Fruit fly (Drosophila melanogaster) whole organism, prepupa: ENCODE results near the gene squ.

Experiments used
- CG10631 ChIP-seq: fragments of 200-800 bp; sonication (Bioruptor generic); optimal IDR thresholded peaks from 2 replicates; lab custom pipeline; 2016; ENCODE audit warnings: missing biosample characterization, missing genetic modification characterization
- CG10669 ChIP-seq: fragments of 200-800 bp; sonication (Bioruptor generic); optimal IDR thresholded peaks from 3 replicates; lab custom pipeline; 2018; ENCODE audit warnings: missing biosample characterization, mild to moderate bottlenecking, missing genetic modification characterization, moderate library complexity
- CG11902 ChIP-seq: fragments of 200-800 bp; sonication (Bioruptor generic); optimal IDR thresholded peaks from 3 replicates; lab custom pipeline; 2016; ENCODE audit warnings: missing biosample characterization, missing genetic modification characterization
- CG1621 ChIP-seq: fragments of 200-800 bp; sonication (Bioruptor generic); optimal IDR thresholded peaks from 3 replicates; lab custom pipeline; 2018; ENCODE audit warnings: missing biosample characterization, mild to moderate bottlenecking, missing genetic modification characterization
- CG16779 ChIP-seq: fragments of 200-800 bp; sonication (Bioruptor generic); optimal IDR thresholded peaks from 3 replicates; lab custom pipeline; 2017; ENCODE audit warnings: missing biosample characterization, mild to moderate bottlenecking, missing genetic modification characterization
- CG3032 ChIP-seq: fragments of 200-800 bp; optimal IDR thresholded peaks from 2 replicates; lab custom pipeline; 2019; ENCODE audit warnings: missing biosample characterization, mild to moderate bottlenecking, missing genetic modification characterization, moderate library complexity
- CG32006 ChIP-seq: fragments of 200-800 bp; sonication (Bioruptor generic); optimal IDR thresholded peaks from 3 replicates; lab custom pipeline; 2017; ENCODE audit warnings: missing biosample characterization, mild to moderate bottlenecking, missing genetic modification characterization
- CG34406 ChIP-seq: fragments of 200-800 bp; sonication (Bioruptor generic); optimal IDR thresholded peaks from 3 replicates; lab custom pipeline; 2016; ENCODE audit warnings: missing biosample characterization, missing genetic modification characterization
- CG3919 ChIP-seq: fragments of 200-800 bp; sonication (Bioruptor generic); optimal IDR thresholded peaks from 3 replicates; lab custom pipeline; 2016; ENCODE audit warnings: missing biosample characterization, missing genetic modification characterization
- CG6792 ChIP-seq: fragments of 200-800 bp; sonication (Bioruptor generic); optimal IDR thresholded peaks from 3 replicates; lab custom pipeline; 2016; ENCODE audit warnings: missing biosample characterization, missing genetic modification characterization
- CG6808 ChIP-seq: fragments of 200-800 bp; sonication (Bioruptor generic); optimal IDR thresholded peaks from 3 replicates; lab custom pipeline; 2017; ENCODE audit warnings: missing biosample characterization, missing genetic modification characterization, mild to moderate bottlenecking, moderate library complexity, missing genetic modification reagents
- CG6854 ChIP-seq: fragments of 200-800 bp; sonication (Bioruptor generic); optimal IDR thresholded peaks from 2 replicates; lab custom pipeline; 2017; ENCODE audit warnings: missing biosample characterization, mild to moderate bottlenecking, missing genetic modification characterization
- CG7368 ChIP-seq: fragments of 200-800 bp; sonication (Bioruptor generic); optimal IDR thresholded peaks from 3 replicates; lab custom pipeline; 2016; ENCODE audit warnings: missing biosample characterization, missing genetic modification characterization
- CG8119 ChIP-seq: fragments of 200-800 bp; sonication (Bioruptor generic); IDR thresholded peaks from 3 replicates; pipeline ENCODE4 v1.3.6; 2022; ENCODE audit warnings: missing biosample characterization, missing genetic modification characterization
- CG8319 ChIP-seq: fragments of 200-800 bp; sonication (Bioruptor generic); optimal IDR thresholded peaks from 3 replicates; lab custom pipeline; 2016; ENCODE audit warnings: missing biosample characterization, missing genetic modification characterization
- CG8632 ChIP-seq: fragments of 200-800 bp; sonication (Bioruptor generic); optimal IDR thresholded peaks from 3 replicates; lab custom pipeline; 2016; ENCODE audit warnings: missing biosample characterization, missing genetic modification characterization
- CG9139 ChIP-seq: fragments of 200-800 bp; sonication (Bioruptor generic); optimal IDR thresholded peaks from 3 replicates; lab custom pipeline; 2017; ENCODE audit warnings: missing biosample characterization, mild to moderate bottlenecking, missing genetic modification characterization
- Eip75B ChIP-seq: fragments of 200-800 bp; sonication (Bioruptor generic); optimal IDR thresholded peaks from 3 replicates; lab custom pipeline; 2016; ENCODE audit warnings: missing biosample characterization, missing genetic modification characterization
- Eip78C ChIP-seq: fragments of 200-800 bp; sonication (Bioruptor generic); peaks from one replicate; lab custom pipeline; 2016; ENCODE audit warnings: missing biosample characterization, missing genetic modification characterization
- Eip93F ChIP-seq: fragments of 200-800 bp; sonication (Bioruptor generic); optimal IDR thresholded peaks from 2 replicates; lab custom pipeline; 2016; ENCODE audit warnings: missing biosample characterization, mild to moderate bottlenecking, missing genetic modification characterization
- Ets21C ChIP-seq: fragments of 200-800 bp; sonication (Bioruptor generic); optimal IDR thresholded peaks from 3 replicates; lab custom pipeline; 2016; ENCODE audit warnings: missing biosample characterization, missing genetic modification characterization
- Ets96B ChIP-seq: fragments of 200-800 bp; optimal IDR thresholded peaks from 2 replicates; lab custom pipeline; 2019; ENCODE audit warnings: missing biosample characterization, mild to moderate bottlenecking, missing genetic modification characterization, moderate library complexity
- Gug ChIP-seq: fragments of 200-800 bp; sonication (Bioruptor generic); IDR thresholded peaks from 2 replicates; pipeline ENCODE4 v1.3.6; 2022; ENCODE audit warnings: missing biosample characterization, missing genetic modification characterization
- Hr38 ChIP-seq: sonication (Bioruptor generic); optimal IDR thresholded peaks from 2 replicates; lab custom pipeline; 2016; ENCODE audit warnings: missing biosample characterization, missing genetic modification characterization
- Hr39 ChIP-seq: fragments of 200-800 bp; sonication (Bioruptor generic); optimal IDR thresholded peaks from 2 replicates; lab custom pipeline; 2016; ENCODE audit warnings: missing biosample characterization, missing genetic modification characterization
- Hr4 ChIP-seq: fragments of 200-800 bp; sonication (Bioruptor generic); optimal IDR thresholded peaks from 3 replicates; lab custom pipeline; 2016; ENCODE audit warnings: missing biosample characterization, missing genetic modification characterization
- Lpt ChIP-seq: fragments of 200-800 bp; sonication (Bioruptor generic); optimal IDR thresholded peaks from 3 replicates; lab custom pipeline; 2016; ENCODE audit warnings: missing biosample characterization, missing genetic modification characterization
- Met ChIP-seq: fragments of 200-800 bp; sonication (Bioruptor generic); optimal IDR thresholded peaks from 3 replicates; lab custom pipeline; 2016; ENCODE audit warnings: missing biosample characterization, missing genetic modification characterization
- OdsH ChIP-seq: fragments of 200-800 bp; sonication (Bioruptor generic); optimal IDR thresholded peaks from 3 replicates; lab custom pipeline; 2016; ENCODE audit warnings: missing biosample characterization, missing genetic modification characterization
- Sox14 ChIP-seq: fragments of 200-800 bp; sonication (Bioruptor generic); optimal IDR thresholded peaks from 3 replicates; lab custom pipeline; 2016; ENCODE audit warnings: missing biosample characterization, missing genetic modification characterization
- achi ChIP-seq: fragments of 200-800 bp; sonication (Bioruptor generic); optimal IDR thresholded peaks from 3 replicates; lab custom pipeline; 2016; ENCODE audit warnings: missing biosample characterization, missing genetic modification characterization
- acj6 ChIP-seq: fragments of 200-800 bp; sonication (Bioruptor generic); optimal IDR thresholded peaks from 3 replicates; lab custom pipeline; 2016; ENCODE audit warnings: missing biosample characterization, missing genetic modification characterization
- cyc ChIP-seq: fragments of 200-800 bp; sonication (Bioruptor generic); optimal IDR thresholded peaks from 3 replicates; lab custom pipeline; 2016; ENCODE audit warnings: missing biosample characterization, missing genetic modification characterization
- dac ChIP-seq: fragments of 200-800 bp; sonication (Bioruptor generic); optimal IDR thresholded peaks from 2 replicates; lab custom pipeline; 2017; ENCODE audit warnings: missing biosample characterization, mild to moderate bottlenecking, missing genetic modification characterization
- dsx ChIP-seq: fragments of 200-800 bp; optimal IDR thresholded peaks from 3 replicates; lab custom pipeline; 2019; ENCODE audit warnings: missing biosample characterization, mild to moderate bottlenecking, missing genetic modification characterization, moderate library complexity; ENCODE audit not compliant: poor library complexity, severe bottlenecking
- esn ChIP-seq: fragments of 200-800 bp; sonication (Bioruptor generic); optimal IDR thresholded peaks from 2 replicates; lab custom pipeline; 2016; ENCODE audit warnings: missing biosample characterization, mild to moderate bottlenecking, missing genetic modification characterization, moderate library complexity
- fd59A ChIP-seq: fragments of 200-800 bp; sonication (Bioruptor generic); optimal IDR thresholded peaks from 2 replicates; lab custom pipeline; 2017; ENCODE audit warnings: missing biosample characterization, mild to moderate bottlenecking, missing genetic modification characterization, missing genetic modification reagents
- fkh ChIP-seq: fragments of 200-800 bp; sonication (Bioruptor generic); optimal IDR thresholded peaks from 3 replicates; lab custom pipeline; 2017; ENCODE audit warnings: missing biosample characterization, mild to moderate bottlenecking, missing genetic modification characterization, moderate library complexity
- lz ChIP-seq: fragments of 200-800 bp; sonication (Bioruptor generic); optimal IDR thresholded peaks from 3 replicates; lab custom pipeline; 2016; ENCODE audit warnings: missing biosample characterization, missing genetic modification characterization
- net ChIP-seq: fragments of 200-800 bp; sonication (Bioruptor generic); optimal IDR thresholded peaks from 3 replicates; lab custom pipeline; 2016; ENCODE audit warnings: missing biosample characterization, missing genetic modification characterization
- pdm3 ChIP-seq: fragments of 200-800 bp; sonication (Bioruptor generic); optimal IDR thresholded peaks from 3 replicates; lab custom pipeline; 2016; ENCODE audit warnings: missing biosample characterization, missing genetic modification characterization
- salr ChIP-seq, 2 experiments: fragments of 200-800 bp; sonication (Bioruptor generic); optimal IDR thresholded peaks; 3 replicates each; lab custom pipeline; 2016 to 2018; ENCODE audit warnings: missing biosample characterization in 2 of 2, missing genetic modification characterization in 2 of 2, mild to moderate bottlenecking in 1 of 2
- spab ChIP-seq: fragments of 200-800 bp; sonication (Bioruptor generic); optimal IDR thresholded peaks from 2 replicates; lab custom pipeline; 2017; ENCODE audit warnings: missing biosample characterization, mild to moderate bottlenecking, missing genetic modification characterization, missing genetic modification reagents
- ss ChIP-seq, 2 experiments: fragments of 200-800 bp; sonication (Bioruptor generic); optimal IDR thresholded peaks; 2 replicates in 1 of 2; 3 replicates in 1 of 2; lab custom pipeline; 2017 to 2018; ENCODE audit warnings: mild to moderate bottlenecking in 2 of 2, missing biosample characterization in 2 of 2, missing genetic modification characterization in 2 of 2, moderate library complexity in 1 of 2
- svp ChIP-seq: fragments of 200-800 bp; sonication (Bioruptor generic); peaks from one replicate; lab custom pipeline; 2016; ENCODE audit warnings: missing biosample characterization, missing genetic modification characterization
- topi ChIP-seq: fragments of 200-800 bp; sonication (Bioruptor generic); optimal IDR thresholded peaks from 3 replicates; lab custom pipeline; 2016; ENCODE audit warnings: missing biosample characterization, missing genetic modification characterization

squ gene

DNA sequence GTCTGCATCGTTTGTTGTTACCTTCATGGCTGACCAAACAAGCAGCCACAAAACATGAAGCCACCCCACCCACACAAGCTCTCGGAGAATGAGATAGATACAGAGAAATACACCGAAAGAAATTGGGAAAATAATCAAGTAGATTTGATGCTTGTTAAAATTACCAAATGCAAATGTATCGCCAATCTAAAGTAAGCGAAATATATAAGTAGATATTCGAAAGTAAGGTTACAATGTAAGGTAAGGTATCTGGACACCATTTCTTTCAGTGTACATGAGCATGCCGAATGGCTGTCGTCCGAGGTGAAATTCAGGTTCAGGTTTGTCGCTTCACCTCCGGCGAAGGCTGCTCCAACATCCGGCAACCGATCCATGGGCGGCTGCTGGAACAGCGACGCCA, 7.6 kb upstream of the squ start (continued):
- TF ChIP-seq Gug (peak; percentile 33; the same call in 1 of the 2 replicates), net (GFP tag; lab: Kevin White, UChicago) (no peak), Hr38 (GFP tag; lab: Kevin White, UChicago) (no peak), dsx (GFP tag; lab: Kevin White, UChicago) (no peak), Hr39 (no peak), acj6 (no peak), Ets96B (tag; lab: Kevin White, UChicago) (no peak), Eip75B (GFP tag; lab: Kevin White, UChicago) (peak; percentile 38), CG32006 (GFP tag; lab: Kevin White, UChicago) (peak; percentile 57), CG1621 (no peak), pdm3 (GFP tag; lab: Kevin White, UChicago) (peak; percentile 17), achi (GFP tag; lab: Kevin White, UChicago) (peak; percentile 27), CG11902 (GFP tag; lab: Kevin White, UChicago) (no peak), salr (GFP tag; optimal IDR thresholded peaks at IDR 0.05; lab: Kevin White, UChicago) (peak; percentile 16 to 20), CG6808 (GFP tag; lab: Kevin White, UChicago) (peak; percentile 28), Eip78C (GFP tag; lab: Kevin White, UChicago) (peak; percentile 50), fd59A (GFP tag; lab: Kevin White, UChicago) (no peak), CG8119 (GFP tag; lab: Robert Waterston, UW) (0 out of 3 replicates have a peak, but pooled peaks have one; percentile 43), CG7368 (GFP tag; lab: Kevin White, UChicago) (no peak), CG10631 (GFP tag; lab: Kevin White, UChicago) (peak; percentile 9), CG6854 (no peak)
- TF ChIP-seq, all 60 proteins: peak for 20

DNA sequence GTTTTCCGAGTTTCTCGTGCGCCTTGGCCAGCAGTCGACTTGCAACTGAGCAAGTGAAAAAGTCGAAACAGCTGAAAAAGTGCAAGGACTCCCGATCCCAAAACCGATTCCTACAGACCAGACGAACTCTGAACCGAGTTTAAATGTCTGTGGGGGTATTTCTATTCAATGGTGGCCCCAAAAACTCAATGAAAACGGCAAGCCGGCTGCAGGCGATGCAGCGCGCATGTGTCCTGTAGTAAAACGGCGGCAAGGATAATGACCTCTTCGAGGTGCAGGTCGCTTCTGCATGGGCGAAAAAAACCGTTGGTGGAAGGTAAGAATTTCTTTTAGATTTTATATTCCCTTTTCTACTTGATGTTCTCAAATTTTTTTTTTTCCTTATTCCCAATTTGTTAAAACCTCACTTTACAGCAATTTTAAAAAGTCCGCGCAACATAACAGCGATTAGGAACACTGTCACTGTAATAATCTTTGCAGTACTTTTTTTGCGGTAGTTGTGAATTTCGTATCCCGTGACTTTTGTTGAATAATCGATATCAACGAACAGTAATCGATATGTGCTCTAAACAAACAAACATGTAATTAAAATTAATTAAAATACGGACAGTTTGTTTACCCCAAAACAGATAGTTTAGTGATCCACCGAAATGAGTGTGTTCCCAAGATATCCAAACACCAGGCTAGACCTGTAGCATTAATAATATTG, 3.0 kb upstream of the squ start, which contains the start of the genes Trpgamma and her:
Gene Trpgamma, minus strand, starts transcription at position 51 of the 709 bp plus-strand sequence.
Gene her, plus strand, starts transcription at position 535 of the 709 bp plus-strand sequence.
- TF ChIP-seq CG9139 (no peak), CG11902 (GFP tag; lab: Kevin White, UChicago) (no peak), CG8119 (GFP tag; lab: Robert Waterston, UW) (no peak), CG7368 (GFP tag; lab: Kevin White, UChicago) (no peak), Hr38 (GFP tag; lab: Kevin White, UChicago) (no peak), CG6792 (GFP tag; lab: Kevin White, UChicago) (no peak), CG3032 (tag; lab: Kevin White, UChicago) (peak; percentile 17), CG8319 (GFP tag; lab: Kevin White, UChicago) (no peak), Eip78C (GFP tag; lab: Kevin White, UChicago) (peak; percentile 27), Ets21C (GFP tag; lab: Kevin White, UChicago) (no peak), Eip93F (GFP tag; lab: Kevin White, UChicago) (no peak), Ets96B (tag; lab: Kevin White, UChicago) (peak; percentile 2), CG16779 (tag; lab: Kevin White, UChicago) (no peak), CG6854 (no peak), Eip75B (GFP tag; lab: Kevin White, UChicago) (no peak), OdsH (GFP tag; lab: Kevin White, UChicago) (no peak), dac (no peak), CG6808 (GFP tag; lab: Kevin White, UChicago) (no peak), net (GFP tag; lab: Kevin White, UChicago) (no peak), Sox14 (GFP tag; lab: Kevin White, UChicago) (peak; percentile 15), Hr39 (no peak), CG8632 (GFP tag; lab: Kevin White, UChicago) (no peak), achi (GFP tag; lab: Kevin White, UChicago) (no peak), Hr4 (GFP tag; lab: Kevin White, UChicago) (no peak), svp (no peak), spab (GFP tag; lab: Kevin White, UChicago) (no peak), CG1621 (peak; percentile 58), pdm3 (GFP tag; lab: Kevin White, UChicago) (no peak), CG10631 (GFP tag; lab: Kevin White, UChicago) (no peak), esn (peak; percentile 36), lz (GFP tag; lab: Kevin White, UChicago) (peak; percentile 10), Met (no peak), ss (GFP tag; optimal IDR thresholded peaks at IDR 0.05; lab: Kevin White, UChicago) (no peak), cyc (GFP tag; lab: Kevin White, UChicago) (peak; percentile 19), CG34406 (GFP tag; lab: Kevin White, UChicago) (no peak), fd59A (GFP tag; lab: Kevin White, UChicago) (no peak), fkh (GFP tag; lab: Kevin White, UChicago) (peak; percentile 98), topi (GFP tag; lab: Kevin White, UChicago) (peak; percentile 24), Lpt (GFP tag; lab: Kevin White, UChicago) (no peak), CG3919 (GFP tag; lab: Kevin White, UChicago) (peak; percentile 19), CG10669 (no peak), Gug (no peak)
